Worm (Caenorhabditis elegans) whole organism, L4 larva: ENCODE data around the gene oac-22.

ENCODE experiments used
- Y75B8A.6 ChIP-seq: fragments of 200-800 bp; sonication (Bioruptor generic); IDR thresholded peaks from 2 replicates; pipeline ENCODE4 v1.3.6; 2022; ENCODE audit warnings: missing genetic modification reagents, missing genetic modification characterization, missing compliant biosample characterization
- ZK546.5 ChIP-seq, 2 experiments: sonication (generic microtip); optimal IDR thresholded peaks; 2 replicates each; lab custom pipeline; 2017; ENCODE audit warnings: missing biosample characterization in 2 of 2, missing genetic modification characterization in 2 of 2
- ceh-20 ChIP-seq: fragments of 200-800 bp; sonication (Bioruptor generic); IDR thresholded peaks from 2 replicates; pipeline ENCODE4 v1.3.6; 2022; ENCODE audit warnings: missing genetic modification reagents, missing genetic modification characterization, missing compliant biosample characterization
- ces-1 ChIP-seq: fragments of 150-350 bp; sonication (generic microtip); optimal IDR thresholded peaks from 4 replicates; lab custom pipeline; 2014; ENCODE audit warnings: missing biosample characterization, missing genetic modification reagents, missing genetic modification characterization
- daf-8 ChIP-seq: fragments of 200-800 bp; sonication (Bioruptor generic); IDR thresholded peaks from 2 replicates; pipeline ENCODE4 v1.3.6; 2022; ENCODE audit warnings: missing genetic modification characterization, missing compliant biosample characterization
- dmd-8 ChIP-seq: fragments of 200-800 bp; sonication (Bioruptor generic); IDR thresholded peaks from 2 replicates; pipeline ENCODE4 v1.3.6; 2022; ENCODE audit warnings: missing genetic modification characterization, missing compliant biosample characterization
- dpl-1 ChIP-seq: fragments of 150-350 bp; optimal IDR thresholded peaks from 2 replicates; lab custom pipeline; 2014; ENCODE audit warnings: missing biosample characterization, missing genetic modification reagents, missing genetic modification characterization
- hlh-30 ChIP-seq: sonication (generic microtip); optimal IDR thresholded peaks from 2 replicates; lab custom pipeline; 2017; ENCODE audit warnings: antibody characterized with exemption, mild to moderate bottlenecking, missing genetic modification characterization, missing compliant biosample characterization; ENCODE audit not compliant: insufficient read depth
- jun-1 ChIP-seq: fragments of 150-350 bp; optimal IDR thresholded peaks from 2 replicates; lab custom pipeline; 2014; ENCODE audit warnings: missing biosample characterization, missing genetic modification reagents, missing genetic modification characterization
- nhr-77 ChIP-seq: fragments of 150-350 bp; optimal IDR thresholded peaks from 2 replicates; lab custom pipeline; 2014; ENCODE audit warnings: missing biosample characterization, missing genetic modification characterization
- skn-1 ChIP-seq: fragments of 150-350 bp; optimal IDR thresholded peaks from 2 replicates; lab custom pipeline; 2014; ENCODE audit warnings: missing biosample characterization, missing genetic modification characterization
- unc-130 ChIP-seq: sonication (generic microtip); optimal IDR thresholded peaks from 2 replicates; lab custom pipeline; 2016; ENCODE audit warnings: missing genetic modification reagents, missing genetic modification characterization, missing compliant biosample characterization
- zag-1 ChIP-seq: fragments of 150-350 bp; optimal IDR thresholded peaks from 2 replicates; lab custom pipeline; 2014; ENCODE audit warnings: missing biosample characterization, missing genetic modification characterization
- ztf-11 ChIP-seq: fragments of 150-350 bp; optimal IDR thresholded peaks from 2 replicates; lab custom pipeline; 2014; ENCODE audit warnings: missing biosample characterization, missing genetic modification characterization

DNA sequence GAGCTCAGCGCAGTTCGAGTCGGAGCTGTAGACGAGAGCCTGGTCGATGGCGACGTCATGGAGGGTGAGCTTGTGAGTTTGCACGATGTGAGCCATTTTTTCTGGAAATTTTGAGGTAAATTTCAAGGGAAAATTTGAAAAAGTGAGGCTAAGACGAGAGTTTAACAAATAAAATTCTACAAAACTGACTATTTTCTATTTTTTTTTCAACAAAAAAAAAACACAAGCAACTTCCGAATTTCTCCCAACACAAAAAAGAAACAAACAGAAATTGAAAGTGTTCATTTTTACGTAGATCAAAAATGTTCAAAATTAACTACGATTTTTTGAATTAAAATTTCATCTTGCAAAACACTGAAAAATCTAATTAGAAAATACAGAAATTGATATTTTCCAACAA is 11.8 kb upstream of the oac-22 start, which contains the start of gene F37C4.5:
- TF ChIP-seq ceh-20 (GFP tag; lab: Robert Waterston, UW) (no peak), ZK546.5 (tag; optimal IDR thresholded peaks at IDR 0.05; lab: Kevin White, UChicago) (no peak), daf-8 (GFP tag; lab: Robert Waterston, UW) (no peak), dmd-8 (no peak), dpl-1 (no peak), Y75B8A.6 (GFP tag; lab: Robert Waterston, UW) (no peak), unc-130 (no peak), nhr-77 (tag; lab: Kevin White, UChicago) (no peak), hlh-30 (tag; lab: Kevin White, UChicago) (no peak), zag-1 (tag; lab: Kevin White, UChicago) (no peak), ztf-11 (tag; lab: Kevin White, UChicago) (no peak), skn-1 (tag; lab: Kevin White, UChicago) (no peak), jun-1 (tag; lab: Kevin White, UChicago) (no peak), ces-1 (GFP tag; lab: Kevin White, UChicago) (no peak)
